Worm (Caenorhabditis elegans) whole organism, L4 larva: ENCODE measurements around the gene nars-2.

Experiments used
- F10B5.3 ChIP-seq: sonication (generic microtip); optimal IDR thresholded peaks from 2 replicates; lab custom pipeline; 2016; ENCODE audit warnings: mild to moderate bottlenecking, missing genetic modification characterization, missing compliant biosample characterization
- F26F4.8 ChIP-seq: fragments of 200-800 bp; sonication (Bioruptor generic); conservative IDR thresholded peaks from 2 replicates; pipeline ENCODE4 v1.3.6; 2022; ENCODE audit warnings: missing genetic modification characterization, missing compliant biosample characterization
- F37D6.2 ChIP-seq: sonication (generic microtip); optimal IDR thresholded peaks from 2 replicates; lab custom pipeline; 2016; ENCODE audit warnings: mild to moderate bottlenecking, missing genetic modification characterization, missing compliant biosample characterization
- F49E8.2 ChIP-seq: sonication (generic microtip); optimal IDR thresholded peaks from 2 replicates; lab custom pipeline; 2016; ENCODE audit warnings: missing compliant biosample characterization, mild to moderate bottlenecking, missing genetic modification characterization, borderline replicate concordance
- T20F7.1 ChIP-seq: fragments of 200-800 bp; sonication (Bioruptor generic); optimal IDR thresholded peaks from 2 replicates; lab custom pipeline; 2018; ENCODE audit warnings: mild to moderate bottlenecking, missing genetic modification characterization, missing compliant biosample characterization
- Y75B8A.6 ChIP-seq: fragments of 200-800 bp; sonication (Bioruptor generic); IDR thresholded peaks from 2 replicates; pipeline ENCODE4 v1.3.6; 2022; ENCODE audit warnings: missing genetic modification reagents, missing genetic modification characterization, missing compliant biosample characterization
- ZK546.5 ChIP-seq, 2 experiments: sonication (generic microtip); optimal IDR thresholded peaks; 2 replicates each; lab custom pipeline; 2017; ENCODE audit warnings: missing biosample characterization in 2 of 2, missing genetic modification characterization in 2 of 2
- aha-1 ChIP-seq: fragments of 150-350 bp; peaks from one replicate; lab custom pipeline; 2014; ENCODE audit warnings: missing biosample characterization, missing genetic modification characterization
- ama-1 ChIP-seq: fragments of 150-350 bp; optimal IDR thresholded peaks from 2 replicates; lab custom pipeline; 2014; ENCODE audit warnings: inconsistent platforms, mixed read lengths
- attf-4 ChIP-seq: sonication (generic microtip); optimal IDR thresholded peaks from 3 replicates; lab custom pipeline; 2017; ENCODE audit warnings: missing biosample characterization, missing genetic modification characterization
- ceh-20 ChIP-seq: fragments of 200-800 bp; sonication (Bioruptor generic); IDR thresholded peaks from 2 replicates; pipeline ENCODE4 v1.3.6; 2022; ENCODE audit warnings: missing genetic modification reagents, missing genetic modification characterization, missing compliant biosample characterization
- daf-16 ChIP-seq, 3 experiments: sonication (generic microtip); optimal IDR thresholded peaks; 2 replicates each; lab custom pipeline; 2016 to 2017; ENCODE audit warnings: missing genetic modification characterization in 3 of 3, missing genetic modification reagents in 3 of 3, mild to moderate bottlenecking in 2 of 3, missing compliant biosample characterization in 2 of 3, missing biosample characterization in 1 of 3, moderate library complexity in 1 of 3
- dmd-6 ChIP-seq: fragments of 200-800 bp; sonication (Bioruptor generic); IDR thresholded peaks from 2 replicates; pipeline ENCODE4 v1.3.6; 2022; ENCODE audit warnings: missing genetic modification reagents, missing genetic modification characterization, missing compliant biosample characterization
- dmd-9 ChIP-seq: fragments of 200-800 bp; sonication (Bioruptor generic); IDR thresholded peaks from 2 replicates; pipeline ENCODE4 v1.3.6; 2022; ENCODE audit warnings: missing genetic modification reagents, missing genetic modification characterization, missing compliant biosample characterization
- dpl-1 ChIP-seq: fragments of 150-350 bp; optimal IDR thresholded peaks from 2 replicates; lab custom pipeline; 2014; ENCODE audit warnings: missing biosample characterization, missing genetic modification reagents, missing genetic modification characterization
- dve-1 ChIP-seq: sonication (generic microtip); optimal IDR thresholded peaks from 2 replicates; lab custom pipeline; 2017; ENCODE audit warnings: antibody characterized with exemption, mild to moderate bottlenecking, missing genetic modification characterization, missing compliant biosample characterization; ENCODE audit not compliant: insufficient read depth
- egl-27 ChIP-seq: sonication (generic microtip); optimal IDR thresholded peaks from 3 replicates; lab custom pipeline; 2017; ENCODE audit warnings: missing biosample characterization, missing genetic modification reagents, missing genetic modification characterization
- hlh-11 ChIP-seq: fragments of 200-800 bp; sonication (Bioruptor generic); optimal IDR thresholded peaks from 2 replicates; lab custom pipeline; 2018; ENCODE audit warnings: mild to moderate bottlenecking, missing genetic modification characterization, missing compliant biosample characterization
- hlh-30 ChIP-seq: sonication (generic microtip); optimal IDR thresholded peaks from 2 replicates; lab custom pipeline; 2017; ENCODE audit warnings: antibody characterized with exemption, mild to moderate bottlenecking, missing genetic modification characterization, missing compliant biosample characterization; ENCODE audit not compliant: insufficient read depth
- lin-1 ChIP-seq: fragments of 200-800 bp; sonication (Bioruptor generic); IDR thresholded peaks from 2 replicates; pipeline ENCODE4 v1.3.6; 2022; ENCODE audit warnings: missing genetic modification reagents, missing genetic modification characterization, missing compliant biosample characterization
- lin-39 ChIP-seq: fragments of 150-350 bp; optimal IDR thresholded peaks from 2 replicates; lab custom pipeline; 2014; ENCODE audit warnings: missing biosample characterization, missing genetic modification reagents, missing genetic modification characterization
- lsy-2 ChIP-seq, 2 experiments: fragments of 150-350 bp in 1 of 2; sonication (generic microtip) in 1 of 2; optimal IDR thresholded peaks; 2 replicates each; lab custom pipeline; 2014 to 2017; ENCODE audit warnings: missing biosample characterization in 2 of 2, missing genetic modification characterization in 2 of 2
- mdt-29 ChIP-seq: fragments of 200-800 bp; sonication (Bioruptor generic); IDR thresholded peaks from 2 replicates; pipeline ENCODE4 v1.3.6; 2022; ENCODE audit warnings: missing genetic modification reagents, missing genetic modification characterization, missing compliant biosample characterization
- mep-1 ChIP-seq: fragments of 150-350 bp; sonication (generic microtip); optimal IDR thresholded peaks from 3 replicates; lab custom pipeline; 2014; ENCODE audit warnings: missing biosample characterization, missing genetic modification characterization
- mxl-3 ChIP-seq: fragments of 200-800 bp; sonication (Bioruptor generic); optimal IDR thresholded peaks from 2 replicates; lab custom pipeline; 2018; ENCODE audit warnings: mild to moderate bottlenecking, missing genetic modification characterization, missing compliant biosample characterization
- nhr-11 ChIP-seq: fragments of 150-350 bp; optimal IDR thresholded peaks from 2 replicates; lab custom pipeline; 2014; ENCODE audit warnings: missing biosample characterization, missing genetic modification characterization
- nhr-237 ChIP-seq: sonication (generic microtip); optimal IDR thresholded peaks from 2 replicates; lab custom pipeline; 2017; ENCODE audit warnings: missing biosample characterization, missing genetic modification characterization
- nhr-28 ChIP-seq: fragments of 150-350 bp; optimal IDR thresholded peaks from 2 replicates; lab custom pipeline; 2014; ENCODE audit warnings: missing biosample characterization, missing genetic modification characterization
- nhr-41 ChIP-seq: fragments of 200-800 bp; sonication (Bioruptor generic); IDR thresholded peaks from 2 replicates; pipeline ENCODE4 v1.3.6; 2022; ENCODE audit warnings: missing genetic modification reagents, missing genetic modification characterization, missing compliant biosample characterization
- nhr-42 ChIP-seq: fragments of 200-800 bp; sonication (Bioruptor generic); IDR thresholded peaks from 2 replicates; pipeline ENCODE4 v1.3.6; 2022; ENCODE audit warnings: missing genetic modification characterization, missing compliant biosample characterization
- nhr-48 ChIP-seq: sonication (generic microtip); optimal IDR thresholded peaks from 2 replicates; lab custom pipeline; 2016; ENCODE audit warnings: mild to moderate bottlenecking, missing genetic modification characterization, missing compliant biosample characterization
- nhr-6 ChIP-seq: fragments of 150-350 bp; optimal IDR thresholded peaks from 2 replicates; lab custom pipeline; 2014; ENCODE audit warnings: missing biosample characterization, missing genetic modification characterization
- nhr-77 ChIP-seq: fragments of 150-350 bp; optimal IDR thresholded peaks from 2 replicates; lab custom pipeline; 2014; ENCODE audit warnings: missing biosample characterization, missing genetic modification characterization
- pha-4 ChIP-seq, 2 experiments: fragments of 150-350 bp in 1 of 2; fragments of 200-800 bp in 1 of 2; sonication (Bioruptor generic) in 1 of 2; IDR thresholded peaks in 1 of 2; optimal IDR thresholded peaks in 1 of 2; 2 replicates each; pipeline versions ENCODE4 v1.3.6 to Lab custom; 2014 to 2022; ENCODE audit warnings: missing genetic modification characterization in 2 of 2, missing genetic modification reagents in 2 of 2, missing biosample characterization in 1 of 2, missing compliant biosample characterization in 1 of 2
- php-3 ChIP-seq: fragments of 200-800 bp; sonication (Bioruptor generic); IDR thresholded peaks from 2 replicates; pipeline ENCODE4 v1.3.6; 2022; ENCODE audit warnings: missing genetic modification reagents, missing genetic modification characterization, missing compliant biosample characterization
- skn-1 ChIP-seq: fragments of 150-350 bp; optimal IDR thresholded peaks from 2 replicates; lab custom pipeline; 2014; ENCODE audit warnings: missing biosample characterization, missing genetic modification characterization
- snpc-1.2 ChIP-seq: fragments of 200-800 bp; sonication (Bioruptor generic); IDR thresholded peaks from 2 replicates; pipeline ENCODE4 v1.3.6; 2022; ENCODE audit warnings: missing genetic modification reagents, missing genetic modification characterization, missing compliant biosample characterization
- spr-1 ChIP-seq: sonication (generic microtip); optimal IDR thresholded peaks from 2 replicates; lab custom pipeline; 2016; ENCODE audit warnings: mild to moderate bottlenecking, missing genetic modification characterization, missing compliant biosample characterization
- tag-97 ChIP-seq: fragments of 200-800 bp; sonication (Bioruptor generic); IDR thresholded peaks from 2 replicates; pipeline ENCODE4 v1.3.6; 2022; ENCODE audit warnings: missing genetic modification characterization, missing compliant biosample characterization
- tra-1 ChIP-seq: fragments of 200-800 bp; sonication (Bioruptor generic); IDR thresholded peaks from 2 replicates; pipeline ENCODE4 v1.3.6; 2022; ENCODE audit warnings: missing genetic modification reagents, missing genetic modification characterization, missing compliant biosample characterization
- unc-62 ChIP-seq, 3 experiments: fragments of 150-350 bp in 1 of 3; sonication (generic microtip); optimal IDR thresholded peaks in 2 of 3; peaks in 1 of 3; 1 replicate in 1 of 3; 2 replicates in 2 of 3; lab custom pipeline; 2014 to 2017; ENCODE audit warnings: missing biosample characterization in 3 of 3, missing genetic modification characterization in 3 of 3, missing genetic modification reagents in 3 of 3, missing genotype in 1 of 3
- zfp-2 ChIP-seq: sonication (generic microtip); optimal IDR thresholded peaks from 2 replicates; lab custom pipeline; 2016; ENCODE audit warnings: mild to moderate bottlenecking, missing genetic modification characterization, missing compliant biosample characterization
- zip-2 ChIP-seq: fragments of 150-350 bp; optimal IDR thresholded peaks from 2 replicates; lab custom pipeline; 2014; ENCODE audit warnings: missing biosample characterization, missing genetic modification characterization
- ztf-11 ChIP-seq: fragments of 150-350 bp; optimal IDR thresholded peaks from 2 replicates; lab custom pipeline; 2014; ENCODE audit warnings: missing biosample characterization, missing genetic modification characterization
- ztf-7 ChIP-seq: fragments of 150-350 bp; optimal IDR thresholded peaks from 2 replicates; lab custom pipeline; 2014; ENCODE audit warnings: missing biosample characterization, missing genetic modification characterization

nars-2 gene

DNA sequence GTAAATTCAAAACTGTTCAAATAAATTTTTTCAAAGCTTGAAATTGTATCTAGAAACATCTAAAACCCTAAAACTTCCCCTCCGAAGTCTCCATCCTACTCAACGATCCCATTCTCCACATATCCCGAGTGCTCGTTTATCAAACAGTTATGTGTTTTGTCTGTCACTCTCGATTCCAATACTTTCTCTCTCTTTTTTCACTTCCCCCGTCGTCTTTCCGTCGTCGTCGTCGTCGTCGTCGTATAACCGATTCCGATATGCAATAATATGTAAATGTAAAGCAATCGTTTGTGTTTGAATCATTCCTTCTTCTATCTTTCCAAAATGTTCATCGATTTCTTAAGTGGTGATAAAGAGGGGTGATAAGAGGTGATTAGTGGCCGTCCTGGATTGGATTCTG lies 52.2 kb downstream of the nars-2 start:
- TF ChIP-seq spr-1, result no peak
- TF ChIP-seq ztf-11, result no peak
- TF ChIP-seq tag-97, result no peak
- no peak for TF ChIP-seq F26F4.8 (GFP tag; lab: Robert Waterston, UW)
- no peak for TF ChIP-seq snpc-1.2
- TF ChIP-seq hlh-30 (tag; lab: Kevin White, UChicago), result no peak
- TF ChIP-seq aha-1 (tag; lab: Kevin White, UChicago), result no peak
- no peak for TF ChIP-seq dmd-9 (GFP tag; lab: Robert Waterston, UW)
- no peak for TF ChIP-seq egl-27 (tag; lab: Kevin White, UChicago)
- TF ChIP-seq F10B5.3 (tag; lab: Kevin White, UChicago), result no peak
- TF ChIP-seq tra-1 (GFP tag; lab: Robert Waterston, UW), result no peak
- TF ChIP-seq, all 104 proteins: peak for 0

- TF ChIP-seq lin-1 (GFP tag; lab: Robert Waterston, UW), result no peak
- TF ChIP-seq dpl-1 (GFP tag; lab: Kevin White, UChicago), result no peak
- TF ChIP-seq ztf-7, result no peak
- TF ChIP-seq ceh-20, result no peak
- TF ChIP-seq nhr-237, result no peak
- no peak for TF ChIP-seq zip-2
- TF ChIP-seq F10B5.3 (tag; lab: Kevin White, UChicago), result no peak
- TF ChIP-seq mdt-29 (GFP tag; lab: Robert Waterston, UW), result no peak
Observed at ce11 chrIII:11446826-11447225, 53.7 kb downstream of the nars-2 start.

- TF ChIP-seq T20F7.1, result no peak
- TF ChIP-seq unc-62 (GFP tag; optimal IDR thresholded peaks at IDR 0.05 in 1 of 2; lab: Kevin White, UChicago), result peak in 1 of 2 experiments; percentile 81
- TF ChIP-seq unc-62 (tag; optimal IDR thresholded peaks at IDR 0.05; lab: Kevin White, UChicago), result no peak
- TF ChIP-seq nhr-41 (GFP tag; lab: Robert Waterston, UW), result no peak
- peak; percentile 12 for TF ChIP-seq nhr-11
- TF ChIP-seq hlh-11 (tag; lab: Kevin White, UChicago), result peak; percentile 85
- TF ChIP-seq lsy-2 (tag; optimal IDR thresholded peaks at IDR 0.05; lab: Kevin White, UChicago), result peak in 1 of 2 experiments; percentile 24
- TF ChIP-seq mep-1 (tag; lab: Kevin White, UChicago), result peak; percentile 17
- TF ChIP-seq daf-16 (GFP tag; optimal IDR thresholded peaks at IDR 0.05; lab: Kevin White, UChicago), result peak in 1 of 2 experiments; percentile 4
- peak; percentile 94 for TF ChIP-seq daf-16 (tag; optimal IDR thresholded peaks at IDR 0.05; lab: Kevin White, UChicago)
- TF ChIP-seq dmd-6 (GFP tag; lab: Robert Waterston, UW), result peak; percentile 20; the same call in 1 of the 2 replicates
- peak; percentile 41 for TF ChIP-seq nhr-6
- 0 out of 2 replicates have a peak, but pooled peaks have one; percentile 27 for TF ChIP-seq pha-4 (GFP tag; IDR thresholded peaks at IDR 0.05; lab: Robert Waterston, UW)
- TF ChIP-seq pha-4 (tag; optimal IDR thresholded peaks at IDR 0.05; lab: Kevin White, UChicago), result peak; percentile 82
- peak; percentile 69 for TF ChIP-seq dve-1
- TF ChIP-seq F49E8.2 (tag; lab: Kevin White, UChicago), result no peak
- TF ChIP-seq nhr-28 (tag; lab: Kevin White, UChicago), result peak; percentile 98
- no peak for TF ChIP-seq F37D6.2 (tag; lab: Kevin White, UChicago)
- TF ChIP-seq hlh-30 (tag; lab: Kevin White, UChicago), result peak; percentile 83
- TF ChIP-seq, all 104 proteins: peak for 12
Observed at ce11 chrIII:11444796-11445386, 55.7 kb downstream of the nars-2 start.

DNA sequence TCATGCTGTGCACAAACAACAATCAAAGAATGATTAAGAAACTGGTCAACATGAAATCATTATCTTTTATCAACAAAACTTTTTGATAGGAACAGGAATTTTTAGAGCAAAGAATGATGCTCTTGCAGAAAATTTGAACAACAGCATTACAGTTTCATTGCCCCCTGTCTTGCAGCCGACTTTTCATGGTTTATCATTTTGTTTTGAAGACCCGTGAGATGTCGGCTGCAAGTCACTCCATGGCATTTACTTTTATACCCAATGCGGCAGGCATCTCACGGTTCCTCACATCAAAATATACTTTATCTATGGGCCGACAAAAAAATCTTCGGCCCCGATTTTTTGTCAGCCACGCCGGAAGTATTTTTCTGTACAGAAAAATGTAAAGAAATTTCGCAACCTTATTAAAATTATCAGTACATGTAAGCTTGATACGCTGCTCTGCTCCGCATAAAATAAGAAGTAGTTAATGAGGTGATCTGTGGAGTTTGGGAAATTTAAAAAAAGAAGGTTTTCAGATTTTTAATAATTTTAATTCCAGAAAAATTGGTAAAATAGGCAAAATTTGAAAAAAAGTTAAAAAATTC lies 57.0 kb downstream of the nars-2 start:
- TF ChIP-seq ZK546.5 (tag; optimal IDR thresholded peaks at IDR 0.05; lab: Kevin White, UChicago) (no peak), nhr-42 (no peak), nhr-237 (no peak), lin-39 (tag; lab: Kevin White, UChicago) (no peak), Y75B8A.6 (GFP tag; lab: Robert Waterston, UW) (no peak), zfp-2 (tag; lab: Kevin White, UChicago) (no peak), mep-1 (tag; lab: Kevin White, UChicago) (no peak), hlh-11 (tag; lab: Kevin White, UChicago) (peak; percentile 6), nhr-48 (tag; lab: Kevin White, UChicago) (no peak), nhr-77 (no peak), skn-1 (tag; lab: Kevin White, UChicago) (no peak), attf-4 (no peak), mxl-3 (GFP tag; lab: Kevin White, UChicago) (no peak), ama-1 (lab: Kevin White, UChicago) (no peak), nhr-41 (GFP tag; lab: Robert Waterston, UW) (no peak), php-3 (GFP tag; lab: Robert Waterston, UW) (no peak)
